Fruit fly (Drosophila melanogaster): ENCODE measurements around the gene otu.

Gene otu

DNA sequence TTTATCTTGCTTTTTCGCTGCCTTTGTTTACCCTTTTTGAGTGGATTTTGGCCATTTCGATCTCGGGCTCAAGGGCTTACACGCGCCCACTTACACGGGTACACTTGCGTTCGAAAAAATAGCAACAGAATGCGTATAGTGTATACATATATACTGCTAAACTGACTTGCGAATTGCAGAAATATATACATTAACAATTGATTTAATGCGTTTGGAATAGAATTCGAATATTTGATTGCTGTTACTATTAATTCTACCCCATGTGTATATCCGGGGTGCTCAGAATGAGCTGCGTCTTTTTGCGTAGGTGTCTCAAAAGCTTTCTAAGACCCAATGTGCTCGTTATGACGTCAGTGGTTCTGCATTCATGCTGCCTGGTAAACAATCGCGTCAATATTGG lies 4.1 kb upstream of the otu start (continued):
- TF ChIP-seq CG15269 (tag; optimal IDR thresholded peaks at IDR 0.05) (peak; percentile 56), ewg (GFP tag; optimal IDR thresholded peaks at IDR 0.05) (no peak), caup (GFP tag; optimal IDR thresholded peaks at IDR 0.05; ENCODE audit: severe bottlenecking) (peak; percentile 43), CG8388 (GFP tag; optimal IDR thresholded peaks at IDR 0.05) (no peak), bab2 (GFP tag; optimal IDR thresholded peaks at IDR 0.05) (peak; percentile 75), Hr39 (optimal IDR thresholded peaks at IDR 0.05) (no peak), slp2 (GFP tag; optimal IDR thresholded peaks at IDR 0.05) (no peak), Poxn (GFP tag; IDR thresholded peaks at IDR 0.05) (no peak), CG12219 (GFP tag; optimal IDR thresholded peaks at IDR 0.05) (peak; percentile 21), sima (GFP tag; optimal IDR thresholded peaks at IDR 0.05) (no peak), Hr78 (GFP tag; optimal IDR thresholded peaks at IDR 0.05) (no peak), Hey (tag; optimal IDR thresholded peaks at IDR 0.05) (peak; percentile 48), CG10654 (GFP tag; optimal IDR thresholded peaks at IDR 0.05) (no peak), Dp (GFP tag; optimal IDR thresholded peaks at IDR 0.05) (no peak), HLH54F (GFP tag; optimal IDR thresholded peaks at IDR 0.05) (peak; percentile 58), Lhr (GFP tag; optimal IDR thresholded peaks at IDR 0.05) (no peak), Sox102F (GFP tag; optimal IDR thresholded peaks at IDR 0.05) (peak; percentile 24), exex (tag; optimal IDR thresholded peaks at IDR 0.05) (no peak), wor (GFP tag; IDR thresholded peaks at IDR 0.05) (no peak), Atf-2 (GFP tag; optimal IDR thresholded peaks at IDR 0.05) (no peak), CG18764 (GFP tag; optimal IDR thresholded peaks at IDR 0.05) (no peak), tgo (GFP tag; IDR thresholded peaks at IDR 0.05) (peak; percentile 48; the same call in 2 of the 3 replicates), pho (GFP tag; optimal IDR thresholded peaks at IDR 0.05) (peak; percentile 51), CG3838 (GFP tag; optimal IDR thresholded peaks at IDR 0.05) (no peak), Nf-YA (GFP tag; IDR thresholded peaks at IDR 0.05) (0 out of 2 replicates have a peak, but pooled peaks have one; percentile 25), eve (GFP tag; optimal IDR thresholded peaks at IDR 0.05) (no peak), Dref (GFP tag; IDR thresholded peaks at IDR 0.05) (no peak), CG2116 (GFP tag; optimal IDR thresholded peaks at IDR 0.05) (no peak), HmgZ (tag; optimal IDR thresholded peaks at IDR 0.05) (peak; percentile 36), Antp (GFP tag; optimal IDR thresholded peaks at IDR 0.05) (no peak), slou (GFP tag; optimal IDR thresholded peaks at IDR 0.05) (no peak), CG4730 (GFP tag; IDR thresholded peaks at IDR 0.05) (0 out of 2 replicates have a peak, but pooled peaks have one; percentile 32), pan (optimal IDR thresholded peaks at IDR 0.05) (no peak), pan (GFP tag; optimal IDR thresholded peaks at IDR 0.05 in 1 of 2, IDR thresholded peaks at IDR 0.05 in 1 of 2) (peak in 1 of 2 experiments; percentile 41), Rx (GFP tag; IDR thresholded peaks at IDR 0.05) (peak; percentile 39; the same call in 1 of the 2 replicates), disco-r (GFP tag; optimal IDR thresholded peaks at IDR 0.05) (peak; percentile 8), gsb-n (tag; optimal IDR thresholded peaks at IDR 0.05) (no peak), CG15514 (GFP tag; optimal IDR thresholded peaks at IDR 0.05) (peak; percentile 34), psq (GFP tag; optimal IDR thresholded peaks at IDR 0.05) (no peak), CG4617 (GFP tag; optimal IDR thresholded peaks at IDR 0.05; ENCODE audit: borderline replicate concordance) (no peak), ranshi (GFP tag; IDR thresholded peaks at IDR 0.05) (peak; percentile 16; the same call in 1 of the 2 replicates), CG17385 (GFP tag; optimal IDR thresholded peaks at IDR 0.05) (no peak), B-H2 (GFP tag; optimal IDR thresholded peaks at IDR 0.05) (no peak), Stat92E (GFP tag; optimal IDR thresholded peaks at IDR 0.05) (no peak), HmgD (GFP tag; optimal IDR thresholded peaks at IDR 0.05) (no peak), CG13775 (GFP tag; optimal IDR thresholded peaks at IDR 0.05) (no peak), CG12744 (GFP tag; optimal IDR thresholded peaks at IDR 0.05) (no peak), CG18599 (GFP tag; optimal IDR thresholded peaks at IDR 0.05) (peak; percentile 59), gce (GFP tag; IDR thresholded peaks at IDR 0.05) (peak; percentile 22; the same call in 1 of the 3 replicates), emc (GFP tag; optimal IDR thresholded peaks at IDR 0.05) (no peak), Ptx1 (GFP tag; IDR thresholded peaks at IDR 0.05) (peak; percentile 52)
